Fruit fly (Drosophila melanogaster) whole organism, adult: ENCODE data around the gene CSN8.

Source experiments
- CG11617 ChIP-seq: fragments of 200-800 bp; sonication (Bioruptor generic); optimal IDR thresholded peaks from 2 replicates; lab custom pipeline; 2017; ENCODE audit warnings: mild to moderate bottlenecking, missing biosample characterization, missing genetic modification reagents, missing genetic modification characterization
- CG1620 ChIP-seq: fragments of 200-800 bp; sonication (Bioruptor generic); optimal IDR thresholded peaks from 2 replicates; lab custom pipeline; 2016; ENCODE audit warnings: missing biosample characterization, missing genetic modification characterization
- CG33017 ChIP-seq: fragments of 200-800 bp; sonication (Bioruptor generic); optimal IDR thresholded peaks from 2 replicates; lab custom pipeline; 2018; ENCODE audit warnings: missing biosample characterization, mild to moderate bottlenecking, missing genetic modification characterization, moderate library complexity
- CG5204 ChIP-seq: fragments of 200-800 bp; sonication (Bioruptor generic); optimal IDR thresholded peaks from 2 replicates; lab custom pipeline; 2016; ENCODE audit warnings: missing biosample characterization, missing genetic modification characterization
- CG7101 ChIP-seq: fragments of 200-800 bp; sonication (Bioruptor generic); optimal IDR thresholded peaks from 2 replicates; lab custom pipeline; 2018; ENCODE audit warnings: missing biosample characterization, mild to moderate bottlenecking, missing genetic modification characterization, moderate library complexity
- Crg-1 ChIP-seq: fragments of 200-800 bp; sonication (Bioruptor generic); optimal IDR thresholded peaks from 2 replicates; lab custom pipeline; 2016; ENCODE audit warnings: missing biosample characterization, missing genetic modification characterization
- Mnt ChIP-seq: fragments of 200-800 bp; sonication (Bioruptor generic); optimal IDR thresholded peaks from 2 replicates; lab custom pipeline; 2016; ENCODE audit warnings: missing biosample characterization, mild to moderate bottlenecking, missing genetic modification characterization
- bab1 ChIP-seq: fragments of 200-800 bp; sonication (Bioruptor generic); optimal IDR thresholded peaks from 3 replicates; lab custom pipeline; 2019; ENCODE audit warnings: missing biosample characterization, mild to moderate bottlenecking, missing genetic modification characterization, moderate library complexity
- cic ChIP-seq: fragments of 200-800 bp; sonication (Bioruptor generic); optimal IDR thresholded peaks from 2 replicates; lab custom pipeline; 2017; ENCODE audit warnings: missing biosample characterization, mild to moderate bottlenecking, missing genetic modification characterization, moderate library complexity
- kay ChIP-seq: fragments of 200-800 bp; sonication (Bioruptor generic); peaks from one replicate; lab custom pipeline; 2016; ENCODE audit warnings: missing biosample characterization, missing genetic modification characterization, borderline replicate concordance
- ovo ChIP-seq: fragments of 200-800 bp; sonication (Bioruptor generic); optimal IDR thresholded peaks from 2 replicates; lab custom pipeline; 2016; ENCODE audit warnings: missing biosample characterization, missing genetic modification characterization
- pad ChIP-seq: fragments of 200-800 bp; sonication (Bioruptor generic); optimal IDR thresholded peaks from 3 replicates; lab custom pipeline; 2017; ENCODE audit warnings: missing biosample characterization, missing genetic modification characterization, mild to moderate bottlenecking, moderate library complexity, missing genetic modification reagents

DNA sequence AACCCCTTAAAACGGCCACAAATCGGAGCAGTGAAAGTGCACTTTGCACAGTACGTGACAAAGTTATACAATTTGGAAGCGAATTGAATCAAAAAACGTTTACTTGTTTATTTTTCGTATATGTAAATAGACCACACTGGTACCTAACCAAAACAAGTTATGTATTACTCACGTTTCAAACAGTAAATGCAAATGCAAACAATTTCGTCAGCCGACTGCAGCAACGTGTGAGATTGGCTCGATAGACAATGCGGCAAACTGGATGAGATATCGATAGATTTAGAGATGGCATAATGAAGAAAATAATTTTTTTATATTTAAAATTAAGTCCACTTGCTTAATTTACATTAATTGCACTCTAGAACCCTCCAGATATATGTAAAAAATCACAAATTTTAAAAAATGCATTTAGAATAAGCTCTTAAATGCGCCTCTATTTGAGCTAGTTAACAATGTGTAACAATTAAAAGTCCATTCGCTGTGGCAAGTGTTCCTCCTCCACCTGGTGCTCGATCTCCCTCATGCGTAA lies 16.9 kb downstream of the CSN8 start, which contains the start of gene AlaRS:
- TF ChIP-seq pad (no peak), CG1620 (GFP tag; lab: Kevin White, UChicago) (peak; percentile 40), CG7101 (tag; lab: Kevin White, UChicago) (peak; percentile 51), Mnt (GFP tag; lab: Kevin White, UChicago) (peak; percentile 90), kay (GFP tag; lab: Kevin White, UChicago) (peak; percentile 87), bab1 (GFP tag; lab: Kevin White, UChicago) (peak; percentile 71), ovo (GFP tag; lab: Kevin White, UChicago) (no peak), cic (GFP tag; lab: Kevin White, UChicago) (peak; percentile 24), CG33017 (tag; lab: Kevin White, UChicago) (peak; percentile 60), Crg-1 (peak; percentile 30), CG11617 (GFP tag; lab: Kevin White, UChicago) (peak; percentile 70), CG5204 (GFP tag; lab: Kevin White, UChicago) (peak; percentile 37)
